Fruit fly (Drosophila melanogaster) whole organism, wandering third instar larva: ENCODE data around the gene Naxe.

Source experiments
- Dif ChIP-seq: fragments of 200-275, 200-300 bp; sonication (Bioruptor generic); optimal IDR thresholded peaks from 2 replicates; lab custom pipeline; 2018; ENCODE audit warnings: missing biosample characterization, missing genetic modification characterization; ENCODE audit not compliant: partially characterized antibody
- GATAd ChIP-seq: sonication (Bioruptor generic); optimal IDR thresholded peaks from 2 replicates; lab custom pipeline; 2016; ENCODE audit warnings: missing biosample characterization, missing genetic modification characterization
- OdsH ChIP-seq: fragments of 200-800 bp; sonication (Bioruptor generic); optimal IDR thresholded peaks from 2 replicates; lab custom pipeline; 2016; ENCODE audit warnings: missing biosample characterization, mild to moderate bottlenecking, missing genetic modification characterization
- Sp1 ChIP-seq: fragments of 200-800 bp; sonication (Bioruptor generic); optimal IDR thresholded peaks from 3 replicates; lab custom pipeline; 2019; ENCODE audit warnings: missing biosample characterization, mild to moderate bottlenecking, missing genetic modification characterization, moderate library complexity
- br ChIP-seq: fragments of 200-800 bp; sonication (Bioruptor generic); optimal IDR thresholded peaks from 2 replicates; lab custom pipeline; 2016; ENCODE audit warnings: missing biosample characterization, missing genetic modification characterization
- dmrt93B ChIP-seq: fragments of 200-800 bp; sonication (Bioruptor generic); optimal IDR thresholded peaks from 2 replicates; lab custom pipeline; 2018; ENCODE audit warnings: missing biosample characterization, mild to moderate bottlenecking, missing genetic modification characterization
- dsf ChIP-seq: sonication (Bioruptor generic); optimal IDR thresholded peaks from 2 replicates; lab custom pipeline; 2016; ENCODE audit warnings: missing biosample characterization, missing genetic modification characterization, borderline replicate concordance
- fru ChIP-seq: fragments of 200-800 bp; sonication (Bioruptor generic); optimal IDR thresholded peaks from 3 replicates; lab custom pipeline; 2016; ENCODE audit warnings: missing biosample characterization, mild to moderate bottlenecking, missing genetic modification characterization
- h ChIP-seq: fragments of 200-800 bp; sonication (Bioruptor generic); optimal IDR thresholded peaks from 3 replicates; lab custom pipeline; 2016; ENCODE audit warnings: missing biosample characterization, mild to moderate bottlenecking, missing genetic modification characterization
- pan ChIP-seq: fragments of >200 bp; optimal IDR thresholded peaks from 2 replicates; lab custom pipeline; 2017
- psq ChIP-seq: fragments of 200-800 bp; sonication (Bioruptor generic); optimal IDR thresholded peaks from 3 replicates; lab custom pipeline; 2017; ENCODE audit warnings: missing biosample characterization, mild to moderate bottlenecking, missing genetic modification characterization, moderate library complexity
- sage ChIP-seq: fragments of 200-800 bp; sonication (Bioruptor generic); optimal IDR thresholded peaks from 2 replicates; lab custom pipeline; 2016; ENCODE audit warnings: missing biosample characterization, mild to moderate bottlenecking, missing genetic modification characterization
- usp ChIP-seq: fragments of >200 bp; optimal IDR thresholded peaks from 2 replicates; lab custom pipeline; 2017; ENCODE audit warnings: missing biosample characterization, missing genetic modification characterization

DNA sequence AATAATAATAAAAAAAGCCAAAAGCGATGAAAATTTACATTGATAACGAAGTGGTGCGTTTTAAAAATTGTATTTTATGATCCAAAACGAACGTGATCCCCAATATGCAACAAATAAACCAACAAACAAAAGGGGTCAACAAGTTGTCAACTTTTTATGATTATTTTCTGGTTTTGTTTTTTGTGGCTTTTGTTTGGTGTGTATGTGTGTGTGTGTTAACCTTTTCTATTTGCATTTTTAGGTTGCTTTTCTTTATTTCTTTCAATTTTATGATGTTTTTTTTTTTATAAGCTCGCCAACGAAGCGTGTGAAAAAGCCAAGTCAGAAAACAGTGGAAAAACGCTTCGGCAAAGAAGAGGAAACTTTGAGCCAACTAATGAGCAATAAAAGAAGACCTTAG lies 22.3 kb upstream of the Naxe start:
- TF ChIP-seq pan (lab: Kevin White, UChicago) (no peak), dsf (GFP tag; lab: Kevin White, UChicago) (no peak), usp (GFP tag; lab: Kevin White, UChicago) (no peak), fru (GFP tag; lab: Kevin White, UChicago) (no peak), OdsH (GFP tag; lab: Kevin White, UChicago) (no peak), sage (GFP tag; lab: Kevin White, UChicago) (no peak), GATAd (GFP tag; lab: Kevin White, UChicago) (no peak), psq (GFP tag; lab: Kevin White, UChicago) (no peak), Sp1 (no peak), h (no peak), dmrt93B (GFP tag; lab: Kevin White, UChicago) (no peak), br (GFP tag; lab: Kevin White, UChicago) (no peak), Dif (no peak)
